Worm (Caenorhabditis elegans) whole organism, mixed stage, embryonic: Measurements from ENCODE around the gene unc-51.

Experiments
- blmp-1 ChIP-seq: fragments of 150-350 bp; optimal IDR thresholded peaks from 2 replicates; lab custom pipeline; 2014; ENCODE audit warnings: missing biosample characterization, missing genetic modification characterization
- cnd-1 ChIP-seq: fragments of 200-800 bp; sonication (Bioruptor generic); optimal IDR thresholded peaks from 2 replicates; lab custom pipeline; 2018; ENCODE audit warnings: mild to moderate bottlenecking, missing genetic modification characterization, missing compliant biosample characterization
- elt-3 ChIP-seq: fragments of 150-350 bp; optimal IDR thresholded peaks from 2 replicates; lab custom pipeline; 2014; ENCODE audit warnings: missing biosample characterization, missing genetic modification characterization
- lin-13 ChIP-seq: fragments of 150-350 bp; optimal IDR thresholded peaks from 2 replicates; lab custom pipeline; 2014; ENCODE audit warnings: missing biosample characterization, missing genetic modification characterization
- mls-2 ChIP-seq: sonication (generic microtip); optimal IDR thresholded peaks from 2 replicates; lab custom pipeline; 2016; ENCODE audit warnings: mild to moderate bottlenecking, missing genetic modification characterization, moderate library complexity, missing compliant biosample characterization
- nhr-237 ChIP-seq: fragments of 150-350 bp; optimal IDR thresholded peaks from 2 replicates; lab custom pipeline; 2014; ENCODE audit warnings: missing biosample characterization, missing genetic modification characterization
- nhr-28 ChIP-seq: fragments of 150-350 bp; optimal IDR thresholded peaks from 2 replicates; lab custom pipeline; 2014; ENCODE audit warnings: missing biosample characterization, missing genetic modification characterization
- snpc-4 ChIP-seq: fragments of 150-350 bp; optimal IDR thresholded peaks from 2 replicates; lab custom pipeline; 2014; ENCODE audit warnings: missing biosample characterization, missing genetic modification characterization
- ztf-11 ChIP-seq: fragments of 150-350 bp; optimal IDR thresholded peaks from 2 replicates; lab custom pipeline; 2014; ENCODE audit warnings: missing biosample characterization, missing genetic modification characterization

DNA sequence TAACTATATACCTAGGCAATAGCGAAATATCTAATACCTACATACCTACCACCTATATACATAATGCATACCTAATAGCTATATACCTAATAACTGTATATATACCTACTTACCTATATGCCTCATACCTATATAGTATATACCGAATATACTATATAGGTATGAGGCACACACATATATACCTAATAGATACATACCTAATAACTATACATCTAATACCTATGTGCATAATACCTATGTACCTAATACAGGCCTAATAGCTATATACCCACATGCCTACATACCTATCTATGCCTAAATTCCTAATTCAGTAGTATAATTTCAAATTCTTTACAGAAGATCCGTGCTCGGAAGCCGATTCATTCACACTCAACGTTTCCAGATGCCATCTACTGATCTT is 49.8 kb downstream of the unc-51 start:
- no peak for TF ChIP-seq blmp-1 (tag; lab: Kevin White, UChicago)
- no peak for TF ChIP-seq elt-3 (tag; lab: Kevin White, UChicago)
- no peak for TF ChIP-seq nhr-28 (tag; lab: Kevin White, UChicago)
- no peak for TF ChIP-seq ztf-11
- no peak for TF ChIP-seq mls-2 (tag; lab: Kevin White, UChicago)
- TF ChIP-seq lin-13 (tag; lab: Kevin White, UChicago), result no peak
- TF ChIP-seq snpc-4 (tag; lab: Kevin White, UChicago), result no peak
- no peak for TF ChIP-seq nhr-237 (tag; lab: Kevin White, UChicago)
- TF ChIP-seq cnd-1 (tag; lab: Kevin White, UChicago), result no peak
